Worm (Caenorhabditis elegans) whole organism, mixed stage, embryonic: Measurements from ENCODE around the gene M02B1.4.

Experiments
- bed-3 ChIP-seq: fragments of 200-800 bp; sonication (Bioruptor generic); optimal IDR thresholded peaks from 3 replicates; lab custom pipeline; 2018; ENCODE audit warnings: mild to moderate bottlenecking, missing genetic modification characterization, moderate library complexity, missing compliant biosample characterization
- blmp-1 ChIP-seq: fragments of 150-350 bp; optimal IDR thresholded peaks from 2 replicates; lab custom pipeline; 2014; ENCODE audit warnings: missing biosample characterization, missing genetic modification characterization
- ceh-43 ChIP-seq: fragments of 200-800 bp; sonication (Bioruptor generic); optimal IDR thresholded peaks from 2 replicates; lab custom pipeline; 2018; ENCODE audit warnings: mild to moderate bottlenecking, missing genetic modification characterization, moderate library complexity, missing compliant biosample characterization
- ceh-83 ChIP-seq: fragments of 200-800 bp; sonication (Bioruptor generic); optimal IDR thresholded peaks from 2 replicates; lab custom pipeline; 2018; ENCODE audit warnings: mild to moderate bottlenecking, missing genetic modification characterization, missing compliant biosample characterization
- ces-1 ChIP-seq: fragments of 150-350 bp; optimal IDR thresholded peaks from 2 replicates; lab custom pipeline; 2014; ENCODE audit warnings: missing biosample characterization, missing genetic modification reagents, missing genetic modification characterization
- cnd-1 ChIP-seq: fragments of 200-800 bp; sonication (Bioruptor generic); optimal IDR thresholded peaks from 2 replicates; lab custom pipeline; 2018; ENCODE audit warnings: mild to moderate bottlenecking, missing genetic modification characterization, missing compliant biosample characterization
- drap-1 ChIP-seq: fragments of 200-800 bp; sonication (Bioruptor generic); optimal IDR thresholded peaks from 3 replicates; lab custom pipeline; 2018; ENCODE audit warnings: mild to moderate bottlenecking, missing genetic modification characterization, missing compliant biosample characterization
- elt-1 ChIP-seq: sonication (generic microtip); optimal IDR thresholded peaks from 2 replicates; lab custom pipeline; 2017; ENCODE audit warnings: missing genetic modification characterization, mild to moderate bottlenecking, missing compliant biosample characterization, antibody characterized with exemption, moderate library complexity, borderline replicate concordance; ENCODE audit not compliant: insufficient read depth
- elt-3 ChIP-seq: fragments of 150-350 bp; optimal IDR thresholded peaks from 2 replicates; lab custom pipeline; 2014; ENCODE audit warnings: missing biosample characterization, missing genetic modification characterization
- flh-1 ChIP-seq: fragments of 200-800 bp; sonication (Bioruptor generic); optimal IDR thresholded peaks from 2 replicates; lab custom pipeline; 2018; ENCODE audit warnings: mild to moderate bottlenecking, missing genetic modification characterization, moderate library complexity, missing compliant biosample characterization
- ham-2 ChIP-seq: fragments of 200-800 bp; sonication (Bioruptor generic); optimal IDR thresholded peaks from 2 replicates; lab custom pipeline; 2018; ENCODE audit warnings: mild to moderate bottlenecking, missing genetic modification characterization, missing compliant biosample characterization
- hlh-1 ChIP-seq: fragments of 150-350 bp; optimal IDR thresholded peaks from 2 replicates; lab custom pipeline; 2014; ENCODE audit warnings: missing biosample characterization, missing genetic modification reagents, missing genetic modification characterization
- lin-13 ChIP-seq: fragments of 150-350 bp; optimal IDR thresholded peaks from 2 replicates; lab custom pipeline; 2014; ENCODE audit warnings: missing biosample characterization, missing genetic modification characterization
- lin-32 ChIP-seq: fragments of 200-800 bp; sonication (Bioruptor generic); optimal IDR thresholded peaks from 2 replicates; lab custom pipeline; 2018; ENCODE audit warnings: mild to moderate bottlenecking, missing genetic modification characterization, missing compliant biosample characterization
- lsy-2 ChIP-seq: fragments of 150-350 bp; optimal IDR thresholded peaks from 2 replicates; lab custom pipeline; 2014; ENCODE audit warnings: missing biosample characterization, missing genetic modification characterization
- mab-5 ChIP-seq: fragments of 150-350 bp; optimal IDR thresholded peaks from 2 replicates; lab custom pipeline; 2014; ENCODE audit warnings: missing biosample characterization, missing genetic modification characterization
- mep-1 ChIP-seq: fragments of 150-350 bp; optimal IDR thresholded peaks from 2 replicates; lab custom pipeline; 2017; ENCODE audit warnings: missing biosample characterization, missing genetic modification reagents, missing genetic modification characterization, inconsistent platforms
- mls-2 ChIP-seq: sonication (generic microtip); optimal IDR thresholded peaks from 2 replicates; lab custom pipeline; 2016; ENCODE audit warnings: mild to moderate bottlenecking, missing genetic modification characterization, moderate library complexity, missing compliant biosample characterization
- nhr-12 ChIP-seq: fragments of 150-350 bp; optimal IDR thresholded peaks from 2 replicates; lab custom pipeline; 2014; ENCODE audit warnings: missing biosample characterization, missing genetic modification characterization
- nhr-2 ChIP-seq: fragments of 150-350 bp; optimal IDR thresholded peaks from 2 replicates; lab custom pipeline; 2014; ENCODE audit warnings: missing biosample characterization, missing genetic modification characterization
- nhr-237 ChIP-seq: fragments of 150-350 bp; optimal IDR thresholded peaks from 2 replicates; lab custom pipeline; 2014; ENCODE audit warnings: missing biosample characterization, missing genetic modification characterization
- nhr-76 ChIP-seq: sonication (generic microtip); optimal IDR thresholded peaks from 2 replicates; lab custom pipeline; 2017; ENCODE audit warnings: missing biosample characterization, missing genetic modification characterization
- pha-4 ChIP-seq: fragments of 150-350 bp; optimal IDR thresholded peaks from 2 replicates; lab custom pipeline; 2018; ENCODE audit warnings: missing biosample characterization, missing genetic modification reagents, missing genetic modification characterization
- sem-2 ChIP-seq: fragments of 200-800 bp; sonication (Bioruptor generic); optimal IDR thresholded peaks from 2 replicates; lab custom pipeline; 2018; ENCODE audit warnings: mild to moderate bottlenecking, missing genetic modification characterization, missing compliant biosample characterization
- snpc-4 ChIP-seq: fragments of 150-350 bp; optimal IDR thresholded peaks from 2 replicates; lab custom pipeline; 2014; ENCODE audit warnings: missing biosample characterization, missing genetic modification characterization
- sptf-1 ChIP-seq: sonication (generic microtip); optimal IDR thresholded peaks from 2 replicates; lab custom pipeline; 2017; ENCODE audit warnings: mild to moderate bottlenecking, missing genetic modification characterization, moderate library complexity, missing compliant biosample characterization
- tbx-8 ChIP-seq: fragments of 200-800 bp; sonication (Bioruptor generic); optimal IDR thresholded peaks from 2 replicates; lab custom pipeline; 2018; ENCODE audit warnings: mild to moderate bottlenecking, missing genetic modification characterization, moderate library complexity, missing compliant biosample characterization
- unc-120 ChIP-seq: sonication (generic microtip); optimal IDR thresholded peaks from 2 replicates; lab custom pipeline; 2017; ENCODE audit warnings: missing genetic modification characterization, missing compliant biosample characterization; ENCODE audit not compliant: poor library complexity, severe bottlenecking
- unc-39 ChIP-seq: fragments of 150-350 bp; optimal IDR thresholded peaks from 2 replicates; lab custom pipeline; 2014; ENCODE audit warnings: missing biosample characterization, missing genetic modification characterization
- unc-62 ChIP-seq: fragments of 150-350 bp; optimal IDR thresholded peaks from 2 replicates; lab custom pipeline; 2014; ENCODE audit warnings: missing biosample characterization, missing genetic modification reagents, missing genetic modification characterization
- zip-8 ChIP-seq: fragments of 150-350 bp; optimal IDR thresholded peaks from 2 replicates; lab custom pipeline; 2014; ENCODE audit warnings: missing biosample characterization, missing genetic modification characterization

M02B1.4 gene

DNA sequence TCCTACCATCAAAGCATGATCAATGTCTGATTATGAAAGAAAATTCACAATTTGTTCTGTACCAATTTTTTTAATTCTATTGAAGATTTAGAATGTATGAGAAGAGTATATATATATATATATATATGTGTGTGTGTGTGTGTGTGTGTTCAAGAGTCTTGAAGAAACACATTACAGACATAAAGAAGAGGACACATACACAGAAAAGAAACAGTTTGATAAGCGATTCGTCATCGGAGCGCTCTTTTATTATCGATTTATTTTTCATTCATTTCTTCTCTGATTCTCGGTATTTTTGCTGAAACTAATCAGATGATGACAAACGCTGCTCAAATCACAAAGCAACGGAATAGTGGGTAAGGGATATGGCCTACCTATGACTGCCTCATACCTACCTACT is 31.5 kb downstream of the M02B1.4 start, which contains the start of gene pin-2:
Gene pin-2, plus strand, starts transcription at position 227 of the 400 bp plus-strand sequence.
- TF ChIP-seq snpc-4 (tag; lab: Kevin White, UChicago) (no peak), mls-2 (tag; lab: Kevin White, UChicago) (no peak), flh-1 (GFP tag; lab: Kevin White, UChicago) (no peak), nhr-2 (no peak), unc-120 (tag; lab: Kevin White, UChicago) (no peak), elt-3 (tag; lab: Kevin White, UChicago) (no peak), nhr-12 (tag; lab: Kevin White, UChicago) (no peak), elt-1 (tag; lab: Kevin White, UChicago) (no peak), ceh-83 (no peak), unc-39 (tag; lab: Kevin White, UChicago) (no peak), bed-3 (GFP tag; lab: Kevin White, UChicago) (no peak), ceh-43 (no peak)

DNA sequence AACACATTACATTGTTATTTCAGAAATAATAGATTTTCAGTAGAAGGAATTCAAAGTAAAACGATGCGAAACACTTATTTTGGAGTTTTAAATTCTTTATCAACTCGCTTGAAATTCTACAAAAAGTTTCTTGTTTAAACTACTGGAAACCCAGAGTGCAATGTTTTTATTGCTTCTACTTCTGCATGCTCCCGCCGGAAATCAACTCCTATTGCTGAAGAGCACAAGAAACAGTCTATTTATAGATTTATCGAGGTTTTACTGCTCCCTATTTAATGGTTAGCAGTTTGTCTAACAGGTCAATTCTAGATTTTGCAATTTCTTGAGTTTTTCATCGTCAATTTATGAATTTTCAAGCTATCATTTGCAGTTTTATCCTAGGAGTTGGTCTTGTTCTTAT is 32.6 kb downstream of the M02B1.4 start, which contains the start of gene F07C6.6:
Gene F07C6.6, plus strand, starts transcription at position 301 of the 400 bp plus-strand sequence.
- TF ChIP-seq snpc-4 (tag; lab: Kevin White, UChicago) (no peak), bed-3 (GFP tag; lab: Kevin White, UChicago) (no peak), blmp-1 (tag; lab: Kevin White, UChicago) (no peak), unc-62 (GFP tag; lab: Kevin White, UChicago) (no peak), elt-3 (tag; lab: Kevin White, UChicago) (no peak), lin-13 (tag; lab: Kevin White, UChicago) (no peak), sptf-1 (tag; lab: Kevin White, UChicago) (no peak), ham-2 (GFP tag; lab: Kevin White, UChicago) (no peak), nhr-2 (no peak), flh-1 (GFP tag; lab: Kevin White, UChicago) (no peak), pha-4 (tag; lab: Kevin White, UChicago) (no peak), mep-1 (tag; lab: Kevin White, UChicago) (no peak), lsy-2 (tag; lab: Kevin White, UChicago) (no peak), nhr-237 (no peak), cnd-1 (tag; lab: Kevin White, UChicago) (no peak), sem-2 (GFP tag; lab: Kevin White, UChicago) (no peak), zip-8 (tag; lab: Kevin White, UChicago) (no peak)

DNA sequence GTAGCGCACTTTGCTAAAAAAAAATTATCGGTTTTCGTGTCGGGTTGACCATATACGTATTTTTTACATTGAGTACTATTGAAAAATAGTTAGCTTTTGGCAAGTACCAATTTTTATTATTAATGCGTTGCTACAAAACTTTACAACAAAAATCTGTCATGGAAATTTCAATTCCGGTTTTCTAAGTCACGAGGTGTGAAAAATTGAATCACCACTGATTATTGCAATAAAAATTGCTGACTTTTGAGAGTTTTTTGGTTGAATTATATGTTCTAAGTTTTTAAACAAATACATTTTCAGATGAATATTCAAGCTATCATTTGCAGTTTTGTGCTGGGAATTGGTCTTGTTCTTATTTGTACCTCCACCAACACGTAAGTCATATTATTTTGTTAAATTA is 34.2 kb downstream of the M02B1.4 start, which contains the start of gene F07C6.2:
Gene F07C6.2, plus strand, starts transcription at position 301 of the 400 bp plus-strand sequence.
- no peak for TF ChIP-seq zip-8 (tag; lab: Kevin White, UChicago)
- no peak for TF ChIP-seq drap-1 (GFP tag; lab: Kevin White, UChicago)
- no peak for TF ChIP-seq nhr-237
- no peak for TF ChIP-seq nhr-2
- TF ChIP-seq flh-1 (GFP tag; lab: Kevin White, UChicago) = no peak
- TF ChIP-seq cnd-1 (tag; lab: Kevin White, UChicago) = no peak
- TF ChIP-seq lin-32 (GFP tag; lab: Kevin White, UChicago) = no peak
- no peak for TF ChIP-seq ceh-83
- TF ChIP-seq ceh-43 = no peak
- no peak for TF ChIP-seq unc-62 (GFP tag; lab: Kevin White, UChicago)
- no peak for TF ChIP-seq ces-1 (GFP tag; lab: Kevin White, UChicago)
- TF ChIP-seq mls-2 (tag; lab: Kevin White, UChicago) = no peak
- TF ChIP-seq tbx-8 (GFP tag; lab: Kevin White, UChicago) = no peak
- no peak for TF ChIP-seq nhr-12 (tag; lab: Kevin White, UChicago)
- no peak for TF ChIP-seq mab-5 (tag; lab: Kevin White, UChicago)
- no peak for TF ChIP-seq blmp-1 (tag; lab: Kevin White, UChicago)

DNA sequence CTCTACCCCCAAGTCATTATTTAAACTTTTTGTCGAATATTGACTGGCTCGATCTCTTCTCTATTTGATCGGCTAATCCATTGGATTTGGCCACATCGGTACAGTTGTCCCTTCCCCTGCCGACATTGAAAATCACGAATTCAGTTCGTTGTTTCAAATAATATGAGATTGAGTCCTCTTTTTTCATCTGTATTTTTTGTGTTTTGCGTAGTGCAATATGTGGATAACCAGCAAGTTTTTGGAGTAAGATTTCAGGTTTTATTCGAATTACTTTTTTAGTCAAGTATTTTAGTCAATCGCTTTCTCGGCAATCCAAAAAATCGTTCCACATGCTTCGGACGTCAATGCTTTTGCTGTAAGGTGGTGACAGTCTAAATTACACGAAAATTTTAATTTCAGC is 36.0 kb downstream of the M02B1.4 start, which contains the start of gene F07C6.3:
Gene F07C6.3, plus strand, starts transcription at position 148 of the 400 bp plus-strand sequence.
- no peak for TF ChIP-seq nhr-76 (tag; lab: Kevin White, UChicago)
- TF ChIP-seq ces-1 (GFP tag; lab: Kevin White, UChicago) = no peak
- no peak for TF ChIP-seq nhr-2
- no peak for TF ChIP-seq elt-3 (tag; lab: Kevin White, UChicago)
- no peak for TF ChIP-seq snpc-4 (tag; lab: Kevin White, UChicago)
- no peak for TF ChIP-seq unc-62 (GFP tag; lab: Kevin White, UChicago)
- no peak for TF ChIP-seq ham-2 (GFP tag; lab: Kevin White, UChicago)
- TF ChIP-seq hlh-1 = no peak
- no peak for TF ChIP-seq unc-39 (tag; lab: Kevin White, UChicago)
- TF ChIP-seq lin-32 (GFP tag; lab: Kevin White, UChicago) = no peak
- TF ChIP-seq flh-1 (GFP tag; lab: Kevin White, UChicago) = no peak
- no peak for TF ChIP-seq mab-5 (tag; lab: Kevin White, UChicago)
